Fruit fly (Drosophila melanogaster): ENCODE measurements around the gene Rala.

The Rala gene

dm6 chrX:3768202-3768601 lies 48.8 kb upstream of the Rala start (continued):
- TF ChIP-seq CG3838 (GFP tag; optimal IDR thresholded peaks at IDR 0.05): no peak
- no peak for TF ChIP-seq disco-r (GFP tag; optimal IDR thresholded peaks at IDR 0.05)
- peak; percentile 1 for TF ChIP-seq CG12659 (GFP tag; optimal IDR thresholded peaks at IDR 0.05)
- peak; percentile 24 for TF ChIP-seq sens (GFP tag)
- TF ChIP-seq CG10565 (GFP tag; optimal IDR thresholded peaks at IDR 0.05): no peak
- peak; percentile 35 for TF ChIP-seq unpg (GFP tag; optimal IDR thresholded peaks at IDR 0.05)
- peak; percentile 42 for TF ChIP-seq CG7839 (tag; optimal IDR thresholded peaks at IDR 0.05)
- peak; percentile 17 for TF ChIP-seq CG4424 (GFP tag; optimal IDR thresholded peaks at IDR 0.05)
- TF ChIP-seq CG17361 (GFP tag; IDR thresholded peaks at IDR 0.05): 0 out of 3 replicates have a peak, but pooled peaks have one; percentile 40
- no peak for TF ChIP-seq psq (GFP tag; optimal IDR thresholded peaks at IDR 0.05)
- TF ChIP-seq grau (tag; optimal IDR thresholded peaks at IDR 0.05): peak; percentile 14

- TF ChIP-seq CG3847 (GFP tag; IDR thresholded peaks at IDR 0.05) (no peak), br (optimal IDR thresholded peaks at IDR 0.05) (no peak), NfI (GFP tag; optimal IDR thresholded peaks at IDR 0.05) (no peak), CG1529 (GFP tag; optimal IDR thresholded peaks at IDR 0.05) (no peak), Ets65A (GFP tag) (no peak), z (GFP tag; IDR thresholded peaks at IDR 0.05) (peak; percentile 58; the same call in 1 of the 3 replicates), ara (GFP tag; IDR thresholded peaks at IDR 0.05) (no peak), Mad (GFP tag; optimal IDR thresholded peaks at IDR 0.05) (no peak), Sox100B (GFP tag; optimal IDR thresholded peaks at IDR 0.05) (no peak), Lim3 (GFP tag; IDR thresholded peaks at IDR 0.05) (no peak), fd96Cb (tag; optimal IDR thresholded peaks at IDR 0.05) (no peak), ranshi (GFP tag; IDR thresholded peaks at IDR 0.05) (no peak), CG10979 (tag; optimal IDR thresholded peaks at IDR 0.05) (no peak), CG17359 (tag; optimal IDR thresholded peaks at IDR 0.05) (no peak), Med (GFP tag) (no peak), abd-A (tag; optimal IDR thresholded peaks at IDR 0.05) (peak; percentile 67), cas (GFP tag; IDR thresholded peaks at IDR 0.05) (no peak), sob (GFP tag; IDR thresholded peaks at IDR 0.05) (no peak), stwl (tag; optimal IDR thresholded peaks at IDR 0.05) (no peak), CG14441 (GFP tag; IDR thresholded peaks at IDR 0.05) (no peak), crol (GFP tag; IDR thresholded peaks at IDR 0.05) (peak; percentile 63), HLH4C (GFP tag; IDR thresholded peaks at IDR 0.05; ENCODE audit: partially characterized antibody) (no peak), CG10209 (GFP tag; optimal IDR thresholded peaks at IDR 0.05) (no peak), CG8388 (GFP tag; optimal IDR thresholded peaks at IDR 0.05) (no peak), trh (GFP tag; optimal IDR thresholded peaks at IDR 0.05) (no peak), chinmo (GFP tag; IDR thresholded peaks at IDR 0.05; ENCODE audit: partially characterized antibody) (no peak), ap (GFP tag; IDR thresholded peaks at IDR 0.05) (no peak), croc (GFP tag; conservative IDR thresholded peaks at IDR 0.05) (no peak), CG11093 (GFP tag; IDR thresholded peaks at IDR 0.05) (no peak), Deaf1 (tag; optimal IDR thresholded peaks at IDR 0.05) (peak; percentile 39), tna (GFP tag; IDR thresholded peaks at IDR 0.05; ENCODE audit: partially characterized antibody) (no peak), MESR4 (GFP tag; optimal IDR thresholded peaks at IDR 0.05) (no peak)
Measured at dm6 chrX:3767085-3767484, 47.6 kb upstream of the Rala start.
